Worm (Caenorhabditis elegans): ENCODE data around the gene trp-2.

Gene trp-2

ce11 chrIII:981960-982359 lies 9.7 kb upstream of the trp-2 start (continued):
- TF ChIP-seq dmd-6 (GFP tag; IDR thresholded peaks at IDR 0.05) = peak; percentile 29; the same call in 1 of the 2 replicates
- TF ChIP-seq Y5F2A.4 (GFP tag; optimal IDR thresholded peaks at IDR 0.05) = no peak
- TF ChIP-seq snpc-4 (tag; optimal IDR thresholded peaks at IDR 0.05) = no peak
- peak; percentile 28 for TF ChIP-seq nhr-28 (tag; optimal IDR thresholded peaks at IDR 0.05)
- no peak for TF ChIP-seq zfp-2 (tag; optimal IDR thresholded peaks at IDR 0.05)
- TF ChIP-seq ceh-44 (GFP tag; IDR thresholded peaks at IDR 0.05) = no peak
- no peak for TF ChIP-seq lin-38 (GFP tag; IDR thresholded peaks at IDR 0.05)
- no peak for TF ChIP-seq nhr-11 (tag; optimal IDR thresholded peaks at IDR 0.05)
- no peak for TF ChIP-seq mdl-1 (tag; optimal IDR thresholded peaks at IDR 0.05)
- no peak for TF ChIP-seq mxl-2 (GFP tag; conservative IDR thresholded peaks at IDR 0.05)
- no peak for TF ChIP-seq T26A8.4 (GFP tag; IDR thresholded peaks at IDR 0.05)
- no peak for TF ChIP-seq Y105C5A.15 (GFP tag; IDR thresholded peaks at IDR 0.05)
- no peak for TF ChIP-seq sdz-12 (GFP tag; optimal IDR thresholded peaks at IDR 0.05)
- TF ChIP-seq egl-43 (GFP tag; IDR thresholded peaks at IDR 0.05) = no peak
- TF ChIP-seq ceh-32 (tag; optimal IDR thresholded peaks at IDR 0.05; ENCODE audit: poor library complexity) = no peak
- no peak for TF ChIP-seq F37D6.2 (tag; optimal IDR thresholded peaks at IDR 0.05)
- peak; percentile 19 for TF ChIP-seq dve-1 (tag; optimal IDR thresholded peaks at IDR 0.05; ENCODE audit: insufficient read depth)

DNA sequence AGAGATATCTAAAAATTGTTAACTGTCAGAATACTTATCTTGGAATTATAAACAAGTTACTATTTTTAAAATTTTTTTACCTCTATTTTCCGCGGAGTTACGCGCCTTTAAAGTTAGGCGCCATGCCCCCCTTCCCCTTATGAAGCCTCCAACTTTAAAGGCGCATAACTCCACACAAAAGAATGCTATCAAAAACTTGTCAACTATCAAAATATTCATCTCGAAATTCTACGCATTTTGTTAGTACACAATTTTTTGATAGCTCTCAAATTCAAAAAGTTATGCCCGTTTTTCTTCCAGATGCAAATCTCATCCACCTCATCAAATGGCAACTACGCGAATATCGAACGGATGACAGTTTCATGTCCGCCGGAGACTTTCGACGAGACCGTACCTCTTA lies 8.7 kb upstream of the trp-2 start, which contains the start of gene tbc-10:
Gene tbc-10 (plus strand): TSS at position 301 of the 400 bp plus-strand sequence.
- TF ChIP-seq nhr-111 (GFP tag; optimal IDR thresholded peaks at IDR 0.05) (no peak), php-3 (GFP tag; IDR thresholded peaks at IDR 0.05) (no peak), nhr-11 (tag; optimal IDR thresholded peaks at IDR 0.05) (no peak), ztf-11 (tag; optimal IDR thresholded peaks at IDR 0.05) (no peak)

DNA sequence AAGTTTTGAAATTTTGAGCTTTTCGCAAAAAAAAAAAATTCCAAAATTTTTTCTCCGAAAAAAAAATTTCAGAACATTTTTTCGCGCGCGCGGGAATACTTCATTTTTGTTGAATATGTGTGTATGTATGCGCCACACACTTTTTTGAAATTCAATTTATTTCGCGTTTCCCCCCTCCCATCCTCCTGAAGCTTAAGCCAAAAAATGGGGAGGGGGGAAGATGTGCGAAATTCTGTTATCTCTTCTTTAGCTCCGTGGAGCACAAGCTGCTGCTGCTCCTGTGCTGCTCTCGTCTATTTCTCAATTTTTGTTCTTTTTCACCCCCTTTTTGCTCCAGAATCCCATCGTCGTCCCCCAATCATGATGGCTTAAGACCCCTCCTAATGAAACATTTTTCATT lies 2.1 kb upstream of the trp-2 start:
- TF ChIP-seq lsy-2 (tag; optimal IDR thresholded peaks at IDR 0.05) = no peak
- TF ChIP-seq nhr-11 (tag; optimal IDR thresholded peaks at IDR 0.05) = no peak
- TF ChIP-seq dmd-8 (GFP tag; IDR thresholded peaks at IDR 0.05) = no peak
- no peak for TF ChIP-seq set-16 (GFP tag; IDR thresholded peaks at IDR 0.05)
- no peak for TF ChIP-seq tag-97 (GFP tag; IDR thresholded peaks at IDR 0.05)
- TF ChIP-seq ces-1 (GFP tag; optimal IDR thresholded peaks at IDR 0.05) = peak; percentile 68
- peak; percentile 42 for TF ChIP-seq fkh-10 (GFP tag; optimal IDR thresholded peaks at IDR 0.05)
- no peak for TF ChIP-seq Y105C5A.15 (GFP tag; IDR thresholded peaks at IDR 0.05)
- TF ChIP-seq attf-4 (tag; optimal IDR thresholded peaks at IDR 0.05) = no peak
- no peak for TF ChIP-seq nhr-237 (tag; optimal IDR thresholded peaks at IDR 0.05)
- no peak for TF ChIP-seq lim-7 (GFP tag; IDR thresholded peaks at IDR 0.05)
- TF ChIP-seq tra-1 (GFP tag; IDR thresholded peaks at IDR 0.05) = no peak
- no peak for TF ChIP-seq daf-16 (GFP tag; optimal IDR thresholded peaks at IDR 0.05)
- no peak for TF ChIP-seq daf-16 (tag; optimal IDR thresholded peaks at IDR 0.05)
- TF ChIP-seq ctbp-1 (GFP tag; IDR thresholded peaks at IDR 0.05) = peak; percentile 32; the same call in 1 of the 2 replicates
- TF ChIP-seq hlh-30 (tag; optimal IDR thresholded peaks at IDR 0.05; ENCODE audit: insufficient read depth) = no peak
- no peak for TF ChIP-seq lin-15B (tag; optimal IDR thresholded peaks at IDR 0.05)
- TF ChIP-seq hmg-1.1 (GFP tag; IDR thresholded peaks at IDR 0.05) = no peak
- TF ChIP-seq lin-38 (GFP tag; IDR thresholded peaks at IDR 0.05) = no peak
- TF ChIP-seq ceh-82 (tag; optimal IDR thresholded peaks at IDR 0.05) = no peak
- no peak for TF ChIP-seq spr-3 (GFP tag; optimal IDR thresholded peaks at IDR 0.05)
- TF ChIP-seq R02D3.7 (tag; optimal IDR thresholded peaks at IDR 0.05) = no peak
- no peak for TF ChIP-seq hif-1 (tag; optimal IDR thresholded peaks at IDR 0.05)
